Worm (Caenorhabditis elegans) whole organism, L1 larva: ENCODE data around the gene srv-27.

Source experiments
- isw-1 ChIP-seq: fragments of 200-800 bp; sonication (Bioruptor generic); IDR thresholded peaks from 2 replicates; pipeline ENCODE4 v1.3.6; 2022; ENCODE audit warnings: missing genetic modification characterization, missing compliant biosample characterization
- jun-1 ChIP-seq: fragments of 150-350 bp; optimal IDR thresholded peaks from 2 replicates; lab custom pipeline; 2014; ENCODE audit warnings: missing biosample characterization, missing genetic modification reagents, missing genetic modification characterization
- lin-15B ChIP-seq: fragments of 150-350 bp; sonication (generic microtip); optimal IDR thresholded peaks from 3 replicates; lab custom pipeline; 2014; ENCODE audit warnings: missing biosample characterization, missing genetic modification characterization
- lsy-2 ChIP-seq, 2 experiments: fragments of 150-350 bp; optimal IDR thresholded peaks; 2 replicates each; lab custom pipeline; 2014; ENCODE audit warnings: missing biosample characterization in 2 of 2, missing genetic modification characterization in 2 of 2
- nhr-237 ChIP-seq: fragments of 150-350 bp; optimal IDR thresholded peaks from 2 replicates; lab custom pipeline; 2014; ENCODE audit warnings: missing biosample characterization, missing genetic modification characterization
- sox-4 ChIP-seq: sonication (generic microtip); optimal IDR thresholded peaks from 2 replicates; lab custom pipeline; 2016; ENCODE audit warnings: missing genetic modification characterization, missing compliant biosample characterization
- unc-130 ChIP-seq: fragments of 150-350 bp; optimal IDR thresholded peaks from 2 replicates; lab custom pipeline; 2017; ENCODE audit warnings: missing biosample characterization, missing genetic modification characterization, inconsistent platforms

DNA sequence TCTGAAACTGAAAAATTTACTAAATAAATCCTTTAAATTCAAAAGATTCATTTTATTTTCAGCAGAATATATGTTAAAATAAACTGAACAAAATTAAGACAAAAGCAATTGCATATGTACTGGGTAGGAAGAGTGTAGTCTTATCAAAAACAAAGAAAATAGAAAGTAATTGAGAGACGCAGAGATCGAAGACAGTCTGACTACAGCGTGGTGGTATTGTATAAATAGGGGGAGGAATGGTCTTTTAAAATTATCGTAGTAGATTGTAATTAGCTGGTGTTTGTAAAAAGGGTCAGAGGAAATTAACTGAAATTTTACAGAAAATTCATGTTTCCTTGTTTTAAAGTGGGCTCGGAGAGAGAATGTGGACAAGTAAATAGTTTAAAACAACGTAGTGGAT, 49.7 kb downstream of the srv-27 start, which contains the start of gene acox-3:
- TF ChIP-seq nhr-237 (no peak), lsy-2 (tag; optimal IDR thresholded peaks at IDR 0.05; lab: Kevin White, UChicago) (peak in 1 of 2 experiments; percentile 7), sox-4 (tag; lab: Kevin White, UChicago) (no peak), jun-1 (no peak), lin-15B (no peak), isw-1 (GFP tag; lab: Robert Waterston, UW) (no peak), unc-130 (tag; lab: Kevin White, UChicago) (no peak)
